Fruit fly (Drosophila melanogaster) ovary, adult (tissue): Measurements from ENCODE around the gene CG15628.

Experiments used
- CG17801 ChIP-seq: fragments of 200-800 bp; optimal IDR thresholded peaks from 2 replicates; lab custom pipeline; 2019; ENCODE audit warnings: missing biosample characterization, mild to moderate bottlenecking, missing genetic modification characterization, moderate library complexity; ENCODE audit not compliant: partially characterized antibody

The CG15628 gene

dm6 chr2L:4820448-4821318 is 891 bp upstream of the CG15628 start:
- no peak for TF ChIP-seq CG17801 (GFP tag; lab: Kevin White, UChicago)

dm6 chr2L:4821319-4821717 is 256 bp upstream of the CG15628 start:
- TF ChIP-seq CG17801 (GFP tag; lab: Kevin White, UChicago), result no peak

dm6 chr2L:4822258-4822657 is 684 bp downstream of the CG15628 start:
- TF ChIP-seq CG17801 (GFP tag; lab: Kevin White, UChicago), result no peak

- no peak for TF ChIP-seq CG17801 (GFP tag; lab: Kevin White, UChicago)
Measured at dm6 chr2L:4823797-4824196, 2.2 kb downstream of the CG15628 start.

- TF ChIP-seq CG17801 (GFP tag; lab: Kevin White, UChicago), result no peak
Measured at dm6 chr2L:4825695-4826094, 4.1 kb downstream of the CG15628 start.

- TF ChIP-seq CG17801 (GFP tag; lab: Kevin White, UChicago), result no peak
Measured at dm6 chr2L:4829040-4829439, 7.5 kb downstream of the CG15628 start.

- peak; percentile 28 for TF ChIP-seq CG17801 (GFP tag; lab: Kevin White, UChicago)
Measured at dm6 chr2L:4830490-4830889, 8.9 kb downstream of the CG15628 start, which contains the start of gene Fnta. Gene Fnta, minus strand, starts transcription at chr2L:4830693.

- no peak for TF ChIP-seq CG17801 (GFP tag; lab: Kevin White, UChicago)
Measured at dm6 chr2L:4835091-4835689, 13.6 kb downstream of the CG15628 start, which contains the start of gene Ir25a. Gene Ir25a, minus strand, starts transcription at chr2L:4835300.

DNA sequence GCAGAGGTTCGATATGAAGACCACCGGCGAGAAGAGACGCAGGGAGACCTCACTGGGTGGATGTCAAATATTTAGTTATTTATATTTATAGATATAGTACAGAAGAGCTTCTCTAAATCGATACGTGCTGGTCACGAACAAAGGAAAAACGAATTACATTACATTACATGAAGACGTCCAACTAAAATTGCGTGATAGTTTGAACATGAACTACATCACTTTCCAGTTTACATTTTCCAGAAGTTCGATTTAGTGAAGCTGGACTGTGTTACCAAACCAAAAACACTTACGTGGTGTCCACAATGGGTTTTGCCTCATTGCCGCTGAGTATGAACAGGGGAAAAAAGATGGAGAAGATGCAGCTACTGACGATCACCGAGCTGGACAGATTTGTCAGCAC is 14.6 kb downstream of the CG15628 start:
- no peak for TF ChIP-seq CG17801 (GFP tag; lab: Kevin White, UChicago)

- TF ChIP-seq CG17801 (GFP tag; lab: Kevin White, UChicago), result peak; percentile 93
Measured at dm6 chr2L:4837772-4838397, 16.3 kb downstream of the CG15628 start, which contains the start of the genes tank and CG12194. Gene tank, minus strand, starts transcription at chr2L:4837999. Gene CG12194, plus strand, starts transcription at chr2L:4838347.

dm6 chr2L:4838494-4839320 is 17.1 kb downstream of the CG15628 start:
- TF ChIP-seq CG17801 (GFP tag; lab: Kevin White, UChicago), result no peak

- TF ChIP-seq CG17801 (GFP tag; lab: Kevin White, UChicago), result no peak
Measured at dm6 chr2L:4846629-4847125, 25.1 kb downstream of the CG15628 start.

- no peak for TF ChIP-seq CG17801 (GFP tag; lab: Kevin White, UChicago)
Measured at dm6 chr2L:4847191-4847853, 25.7 kb downstream of the CG15628 start, which contains the start of the genes mxt and CG11927. Gene mxt, minus strand, starts transcription at chr2L:4847295. Gene CG11927, plus strand, starts transcription at chr2L:4847766.

DNA sequence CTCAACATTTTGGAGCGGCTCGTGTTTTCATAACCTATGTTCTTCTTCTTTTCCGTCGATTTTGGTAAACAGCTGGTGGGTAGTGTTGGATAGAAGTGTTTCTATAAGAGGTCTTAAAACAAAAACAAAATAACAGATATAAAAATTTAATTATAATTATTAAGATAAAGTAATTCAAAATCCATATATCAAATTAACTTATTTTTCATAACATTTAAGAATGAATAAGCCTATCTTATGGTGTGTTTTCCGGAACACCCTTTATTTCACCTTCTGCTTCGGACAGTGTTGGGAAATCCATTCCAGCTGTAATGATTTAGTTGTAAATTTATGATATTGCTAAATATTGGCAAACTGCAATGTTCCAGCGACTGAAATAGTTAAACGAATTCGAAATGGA is 28.8 kb downstream of the CG15628 start, which contains the start of the genes mRpS2 and Mon1:
Gene mRpS2, minus strand, starts transcription at position 64 of the 400 bp plus-strand sequence.
Gene Mon1, plus strand, starts transcription at position 286 of the 400 bp plus-strand sequence.
- TF ChIP-seq CG17801 (GFP tag; lab: Kevin White, UChicago), result peak; percentile 93
